Fruit fly (Drosophila melanogaster) whole organism, adult: ENCODE measurements around the gene Rcd4.

Experiments used
- CG11617 ChIP-seq: fragments of 200-800 bp; sonication (Bioruptor generic); optimal IDR thresholded peaks from 2 replicates; lab custom pipeline; 2017; ENCODE audit warnings: mild to moderate bottlenecking, missing biosample characterization, missing genetic modification reagents, missing genetic modification characterization
- CG12768 ChIP-seq: fragments of 200-800 bp; sonication (Bioruptor generic); optimal IDR thresholded peaks from 2 replicates; lab custom pipeline; 2017; ENCODE audit warnings: missing biosample characterization, missing genetic modification characterization, mild to moderate bottlenecking, moderate library complexity, missing genetic modification reagents
- CG14711 ChIP-seq: fragments of 200-800 bp; sonication (Bioruptor generic); optimal IDR thresholded peaks from 2 replicates; lab custom pipeline; 2018; ENCODE audit warnings: missing biosample characterization, mild to moderate bottlenecking, missing genetic modification characterization, moderate library complexity
- CG1620 ChIP-seq: fragments of 200-800 bp; sonication (Bioruptor generic); optimal IDR thresholded peaks from 2 replicates; lab custom pipeline; 2016; ENCODE audit warnings: missing biosample characterization, missing genetic modification characterization
- CG33017 ChIP-seq: fragments of 200-800 bp; sonication (Bioruptor generic); optimal IDR thresholded peaks from 2 replicates; lab custom pipeline; 2018; ENCODE audit warnings: missing biosample characterization, mild to moderate bottlenecking, missing genetic modification characterization, moderate library complexity
- CG5204 ChIP-seq: fragments of 200-800 bp; sonication (Bioruptor generic); optimal IDR thresholded peaks from 2 replicates; lab custom pipeline; 2016; ENCODE audit warnings: missing biosample characterization, missing genetic modification characterization
- CG7045 ChIP-seq: fragments of 200-800 bp; sonication (Bioruptor generic); optimal IDR thresholded peaks from 2 replicates; lab custom pipeline; 2017; ENCODE audit warnings: missing biosample characterization, mild to moderate bottlenecking, missing genetic modification characterization
- CG7101 ChIP-seq: fragments of 200-800 bp; sonication (Bioruptor generic); optimal IDR thresholded peaks from 2 replicates; lab custom pipeline; 2018; ENCODE audit warnings: missing biosample characterization, mild to moderate bottlenecking, missing genetic modification characterization, moderate library complexity
- Clk ChIP-seq: fragments of 200-800 bp; sonication (Bioruptor generic); optimal IDR thresholded peaks from 2 replicates; lab custom pipeline; 2017; ENCODE audit warnings: missing biosample characterization, missing genetic modification characterization
- Crg-1 ChIP-seq: fragments of 200-800 bp; sonication (Bioruptor generic); optimal IDR thresholded peaks from 2 replicates; lab custom pipeline; 2016; ENCODE audit warnings: missing biosample characterization, missing genetic modification characterization
- Hr96 ChIP-seq: fragments of 200-800 bp; sonication (Bioruptor generic); optimal IDR thresholded peaks from 2 replicates; lab custom pipeline; 2016; ENCODE audit warnings: missing biosample characterization, missing genetic modification characterization
- Mnt ChIP-seq: fragments of 200-800 bp; sonication (Bioruptor generic); optimal IDR thresholded peaks from 2 replicates; lab custom pipeline; 2016; ENCODE audit warnings: missing biosample characterization, mild to moderate bottlenecking, missing genetic modification characterization
- bab1 ChIP-seq: fragments of 200-800 bp; sonication (Bioruptor generic); optimal IDR thresholded peaks from 3 replicates; lab custom pipeline; 2019; ENCODE audit warnings: missing biosample characterization, mild to moderate bottlenecking, missing genetic modification characterization, moderate library complexity
- cic ChIP-seq: fragments of 200-800 bp; sonication (Bioruptor generic); optimal IDR thresholded peaks from 2 replicates; lab custom pipeline; 2017; ENCODE audit warnings: missing biosample characterization, mild to moderate bottlenecking, missing genetic modification characterization, moderate library complexity
- cnc ChIP-seq, 2 experiments: fragments of >200 bp; optimal IDR thresholded peaks; 2 replicates each; lab custom pipeline; 2017
- kay ChIP-seq: fragments of 200-800 bp; sonication (Bioruptor generic); peaks from one replicate; lab custom pipeline; 2016; ENCODE audit warnings: missing biosample characterization, missing genetic modification characterization, borderline replicate concordance
- ovo ChIP-seq: fragments of 200-800 bp; sonication (Bioruptor generic); optimal IDR thresholded peaks from 2 replicates; lab custom pipeline; 2016; ENCODE audit warnings: missing biosample characterization, missing genetic modification characterization
- pad ChIP-seq: fragments of 200-800 bp; sonication (Bioruptor generic); optimal IDR thresholded peaks from 3 replicates; lab custom pipeline; 2017; ENCODE audit warnings: missing biosample characterization, missing genetic modification characterization, mild to moderate bottlenecking, moderate library complexity, missing genetic modification reagents
- tj ChIP-seq: fragments of 200-800 bp; sonication (Bioruptor generic); optimal IDR thresholded peaks from 3 replicates; lab custom pipeline; 2017; ENCODE audit warnings: missing biosample characterization, mild to moderate bottlenecking, missing genetic modification characterization, moderate library complexity
- toe ChIP-seq: fragments of 200-800 bp; sonication (Bioruptor generic); optimal IDR thresholded peaks from 2 replicates; lab custom pipeline; 2016; ENCODE audit warnings: missing biosample characterization, missing genetic modification characterization

The Rcd4 gene

dm6 chr2L:8402928-8403285 is 20.2 kb downstream of the Rcd4 start, which contains the start of gene fy:
fy (minus strand) TSS chr2L:8403280.
- TF ChIP-seq ovo (GFP tag; lab: Kevin White, UChicago) (no peak), CG7101 (tag; lab: Kevin White, UChicago) (no peak), bab1 (GFP tag; lab: Kevin White, UChicago) (no peak), kay (GFP tag; lab: Kevin White, UChicago) (no peak), Crg-1 (GFP tag; lab: Kevin White, UChicago) (no peak), CG7045 (GFP tag; lab: Kevin White, UChicago) (no peak), cic (GFP tag; lab: Kevin White, UChicago) (no peak), tj (no peak), Clk (GFP tag; lab: Kevin White, UChicago) (no peak), Hr96 (GFP tag; lab: Kevin White, UChicago) (no peak), toe (GFP tag; lab: Kevin White, UChicago) (no peak), Mnt (GFP tag; lab: Kevin White, UChicago) (no peak), CG1620 (no peak)

dm6 chr2L:8403286-8404270 is 20.9 kb downstream of the Rcd4 start, which contains the start of gene emb:
emb (plus strand) TSS chr2L:8403573.
- TF ChIP-seq cnc (optimal IDR thresholded peaks at IDR 0.05; lab: Kevin White, UChicago) (no peak), CG1620 (peak; percentile 11), CG7101 (tag; lab: Kevin White, UChicago) (peak; percentile 56), CG7045 (GFP tag; lab: Kevin White, UChicago) (no peak), Clk (GFP tag; lab: Kevin White, UChicago) (peak; percentile 8), Crg-1 (GFP tag; lab: Kevin White, UChicago) (peak; percentile 43), Mnt (GFP tag; lab: Kevin White, UChicago) (peak; percentile 80), tj (peak; percentile 51), toe (GFP tag; lab: Kevin White, UChicago) (no peak), CG12768 (GFP tag; lab: Kevin White, UChicago) (peak; percentile 37), CG33017 (tag; lab: Kevin White, UChicago) (no peak), ovo (GFP tag; lab: Kevin White, UChicago) (no peak), CG11617 (GFP tag; lab: Kevin White, UChicago) (peak; percentile 50), kay (GFP tag; lab: Kevin White, UChicago) (no peak), bab1 (GFP tag; lab: Kevin White, UChicago) (peak; percentile 79), CG5204 (GFP tag; lab: Kevin White, UChicago) (no peak), Hr96 (GFP tag; lab: Kevin White, UChicago) (no peak), CG14711 (no peak), pad (GFP tag; lab: Kevin White, UChicago) (peak; percentile 47), cic (GFP tag; lab: Kevin White, UChicago) (peak; percentile 80)

- peak; percentile 7 for TF ChIP-seq CG11617 (GFP tag; lab: Kevin White, UChicago)
- peak; percentile 17 for TF ChIP-seq CG12768 (GFP tag; lab: Kevin White, UChicago)
- no peak for TF ChIP-seq Crg-1 (GFP tag; lab: Kevin White, UChicago)
- TF ChIP-seq cnc (optimal IDR thresholded peaks at IDR 0.05; lab: Kevin White, UChicago), result no peak
- TF ChIP-seq CG5204 (GFP tag; lab: Kevin White, UChicago), result no peak
- TF ChIP-seq Mnt (GFP tag; lab: Kevin White, UChicago), result no peak
- peak; percentile 27 for TF ChIP-seq cic (GFP tag; lab: Kevin White, UChicago)
- TF ChIP-seq CG7101 (tag; lab: Kevin White, UChicago), result peak; percentile 24
- no peak for TF ChIP-seq toe (GFP tag; lab: Kevin White, UChicago)
- peak; percentile 5 for TF ChIP-seq CG33017 (tag; lab: Kevin White, UChicago)
Measured at dm6 chr2L:8411530-8411929, 28.9 kb downstream of the Rcd4 start, which contains the start of gene Naglu. Naglu (minus strand) TSS chr2L:8411868.

DNA sequence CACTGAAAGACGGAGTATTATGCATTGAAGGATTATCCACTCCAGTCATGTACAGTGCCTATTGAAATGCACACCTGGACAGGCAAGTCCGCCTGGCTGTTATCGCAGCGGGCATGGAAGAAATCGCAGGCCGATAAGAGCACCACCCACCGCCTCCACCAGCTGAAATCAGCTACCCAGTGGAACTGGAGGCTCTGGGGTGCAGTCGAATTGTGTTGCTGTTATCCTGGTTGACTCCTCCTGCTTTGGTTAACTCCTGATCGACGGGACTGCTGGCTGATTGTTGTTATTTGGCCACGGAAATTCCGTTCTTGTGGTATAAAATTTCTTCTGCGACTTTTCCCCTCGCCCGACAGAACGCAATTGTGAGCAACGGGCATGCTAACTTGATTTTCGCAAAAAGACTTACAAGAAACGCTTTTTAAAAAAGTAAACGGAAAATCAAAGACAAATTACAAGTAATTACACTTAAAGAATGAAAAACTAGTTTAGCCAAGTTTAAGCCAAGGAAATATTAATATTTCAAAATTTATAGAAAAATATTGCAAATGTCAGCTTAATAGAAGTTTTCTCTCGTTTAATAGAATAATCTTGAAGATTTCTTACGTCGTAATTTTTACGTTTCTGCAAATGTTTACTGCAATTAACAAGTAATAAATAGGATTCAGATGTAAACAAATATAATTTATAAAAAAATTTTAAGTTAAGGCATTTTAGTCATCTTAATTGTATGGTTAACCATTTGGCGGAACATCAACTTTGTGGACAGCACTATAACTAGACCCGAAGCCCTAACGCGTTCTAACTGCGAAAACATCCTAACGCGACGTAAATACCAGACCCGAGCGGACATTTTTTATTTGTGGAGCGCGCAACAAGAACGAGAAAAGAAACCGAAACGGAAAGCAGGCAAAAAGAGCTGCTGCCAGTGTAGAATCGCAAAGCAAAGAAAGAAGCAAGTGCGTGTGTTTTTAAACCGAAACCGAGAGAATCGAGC is 32.5 kb downstream of the Rcd4 start, which contains the start of the genes CG13398 and Akap200:
TSS of gene CG13398 (minus strand) at position 370 of the 997 bp plus-strand sequence.
TSS of gene Akap200 (plus strand) at position 804 of the 997 bp plus-strand sequence.
- TF ChIP-seq CG12768 (GFP tag; lab: Kevin White, UChicago) (peak; percentile 48), CG33017 (tag; lab: Kevin White, UChicago) (peak; percentile 51), CG14711 (no peak), CG7101 (tag; lab: Kevin White, UChicago) (peak; percentile 68), kay (GFP tag; lab: Kevin White, UChicago) (no peak), Mnt (GFP tag; lab: Kevin White, UChicago) (no peak), pad (GFP tag; lab: Kevin White, UChicago) (peak; percentile 44), tj (peak; percentile 17), CG1620 (peak; percentile 61), CG11617 (GFP tag; lab: Kevin White, UChicago) (peak; percentile 59), ovo (GFP tag; lab: Kevin White, UChicago) (peak; percentile 59), cic (GFP tag; lab: Kevin White, UChicago) (no peak), CG5204 (GFP tag; lab: Kevin White, UChicago) (peak; percentile 60), CG7045 (GFP tag; lab: Kevin White, UChicago) (peak; percentile 25)
